Fruit fly (Drosophila melanogaster) Kc167 (cell line): ENCODE measurements around the gene park.

Source experiments
- h ChIP-seq: fragments of >200 bp; optimal IDR thresholded peaks from 3 replicates; lab custom pipeline; 2018; ENCODE audit warnings: missing external identifiers
- psq ChIP-seq: fragments of >200 bp; optimal IDR thresholded peaks from 2 replicates; lab custom pipeline; 2017; ENCODE audit warnings: missing external identifiers
- ttk ChIP-seq: sonication (Bioruptor generic); optimal IDR thresholded peaks from 2 replicates; lab custom pipeline; 2017; ENCODE audit warnings: missing external identifiers

- TF ChIP-seq h = no peak
- TF ChIP-seq psq (lab: Kevin White, UChicago) = no peak
- TF ChIP-seq ttk (lab: Kevin White, UChicago) = no peak
Measured at dm6 chr3L:21192024-21192423, 4.6 kb downstream of the park start.
